Fruit fly (Drosophila melanogaster) whole organism, embryonic: ENCODE data around the gene Wdr59.

ENCODE experiments used
- Bgb ChIP-seq: fragments of 200-800 bp; sonication (Bioruptor generic); IDR thresholded peaks from 2 replicates; pipeline ENCODE4 v1.3.6; 2022; ENCODE audit warnings: missing biosample characterization, missing genetic modification characterization; ENCODE audit not compliant: partially characterized antibody
- CG11723 ChIP-seq: fragments of 200-800 bp; sonication (Bioruptor generic); optimal IDR thresholded peaks from 2 replicates; lab custom pipeline; 2017; ENCODE audit warnings: missing biosample characterization, mild to moderate bottlenecking, missing genetic modification characterization
- CG12659 ChIP-seq: fragments of 200-800 bp; sonication (Bioruptor generic); optimal IDR thresholded peaks from 3 replicates; lab custom pipeline; 2017; ENCODE audit warnings: mild to moderate bottlenecking, missing biosample characterization, missing genetic modification reagents, missing genetic modification characterization
- CG13287 ChIP-seq: fragments of 200-800 bp; sonication (Bioruptor generic); IDR thresholded peaks from 2 replicates; pipeline ENCODE4 v1.3.6; 2022; ENCODE audit warnings: missing biosample characterization, missing genetic modification characterization; ENCODE audit not compliant: partially characterized antibody
- CG15269 ChIP-seq: fragments of 200-800 bp; sonication (Bioruptor generic); optimal IDR thresholded peaks from 2 replicates; lab custom pipeline; 2018; ENCODE audit warnings: missing biosample characterization, mild to moderate bottlenecking, missing genetic modification characterization, moderate library complexity
- CG1792 ChIP-seq: fragments of 200-800 bp; sonication (Bioruptor generic); optimal IDR thresholded peaks from 2 replicates; lab custom pipeline; 2016; ENCODE audit warnings: missing biosample characterization, missing genetic modification characterization
- CG1832 ChIP-seq: fragments of 200-800 bp; sonication (Bioruptor generic); optimal IDR thresholded peaks from 2 replicates; lab custom pipeline; 2017; ENCODE audit warnings: missing biosample characterization, mild to moderate bottlenecking, missing genetic modification characterization, inconsistent platforms
- CG2116 ChIP-seq: fragments of 200-800 bp; sonication (Bioruptor generic); optimal IDR thresholded peaks from 3 replicates; lab custom pipeline; 2018; ENCODE audit warnings: missing biosample characterization, mild to moderate bottlenecking, missing genetic modification characterization
- CG3281 ChIP-seq: fragments of 200-800 bp; sonication (Bioruptor generic); optimal IDR thresholded peaks from 3 replicates; lab custom pipeline; 2017; ENCODE audit warnings: missing biosample characterization, mild to moderate bottlenecking, missing genetic modification characterization
- CG34224 ChIP-seq: fragments of 200-800 bp; sonication (Bioruptor generic); IDR thresholded peaks from 3 replicates; pipeline ENCODE4 v1.3.6; 2022; ENCODE audit warnings: missing biosample characterization, missing genetic modification characterization; ENCODE audit not compliant: partially characterized antibody
- CG4282 ChIP-seq: fragments of 200-800 bp; sonication (Bioruptor generic); optimal IDR thresholded peaks from 2 replicates; lab custom pipeline; 2016; ENCODE audit warnings: missing biosample characterization, missing genetic modification characterization
- CG4360 ChIP-seq: fragments of 200-800 bp; sonication (Bioruptor generic); IDR thresholded peaks from 2 replicates; pipeline ENCODE4 v1.3.6; 2022; ENCODE audit warnings: missing biosample characterization, missing genetic modification characterization
- CG4617 ChIP-seq: fragments of 200-800 bp; sonication (Bioruptor generic); optimal IDR thresholded peaks from 3 replicates; lab custom pipeline; 2016; ENCODE audit warnings: missing biosample characterization, missing genetic modification characterization, borderline replicate concordance
- CG8089 ChIP-seq: fragments of 200-800 bp; sonication (Bioruptor generic); optimal IDR thresholded peaks from 3 replicates; lab custom pipeline; 2016; ENCODE audit warnings: missing biosample characterization, missing genetic modification characterization
- CG8765 ChIP-seq: fragments of 200-800 bp; sonication (Bioruptor generic); IDR thresholded peaks from 2 replicates; pipeline ENCODE4 v1.3.6; 2022; ENCODE audit warnings: missing biosample characterization, missing genetic modification characterization
- CG8924 ChIP-seq: fragments of 200-800 bp; optimal IDR thresholded peaks from 3 replicates; lab custom pipeline; 2019; ENCODE audit warnings: missing biosample characterization, mild to moderate bottlenecking, missing genetic modification characterization, moderate library complexity
- CG9797 ChIP-seq: fragments of 200-800 bp; sonication (Bioruptor generic); optimal IDR thresholded peaks from 3 replicates; lab custom pipeline; 2018; ENCODE audit warnings: missing biosample characterization, mild to moderate bottlenecking, missing genetic modification characterization
- Dll ChIP-seq: fragments of 200-800 bp; sonication (Bioruptor generic); IDR thresholded peaks from 4 replicates; pipeline ENCODE4 v1.3.6; 2022; ENCODE audit warnings: missing biosample characterization, missing genetic modification characterization; ENCODE audit not compliant: partially characterized antibody
- E2f2 ChIP-seq: fragments of 200-800 bp; sonication (Bioruptor generic); IDR thresholded peaks from 2 replicates; pipeline ENCODE4 v1.3.6; 2022; ENCODE audit warnings: missing biosample characterization, missing genetic modification characterization
- Fer1 ChIP-seq: fragments of 200-800 bp; sonication (Bioruptor generic); optimal IDR thresholded peaks from 2 replicates; lab custom pipeline; 2017; ENCODE audit warnings: missing biosample characterization, mild to moderate bottlenecking, missing genetic modification characterization
- HmgD ChIP-seq: fragments of 200-800 bp; sonication (Bioruptor generic); optimal IDR thresholded peaks from 3 replicates; lab custom pipeline; 2016; ENCODE audit warnings: missing biosample characterization, missing genetic modification characterization
- MBD-R2 ChIP-seq: fragments of 200-800 bp; sonication (Bioruptor generic); IDR thresholded peaks from 2 replicates; pipeline ENCODE4 v1.3.6; 2022; ENCODE audit warnings: missing biosample characterization, missing genetic modification characterization
- MESR4 ChIP-seq: fragments of 200-800 bp; sonication (Bioruptor generic); optimal IDR thresholded peaks from 2 replicates; lab custom pipeline; 2018; ENCODE audit warnings: missing biosample characterization, mild to moderate bottlenecking, missing genetic modification characterization, moderate library complexity
- Mes4 ChIP-seq: fragments of 200-800 bp; sonication (Bioruptor generic); optimal IDR thresholded peaks from 2 replicates; lab custom pipeline; 2016; ENCODE audit warnings: missing biosample characterization, missing genetic modification characterization
- Sry-δ ChIP-seq: fragments of 200-800 bp; sonication (Bioruptor generic); optimal IDR thresholded peaks from 2 replicates; lab custom pipeline; 2016; ENCODE audit warnings: missing biosample characterization, missing genetic modification characterization
- Stat92E ChIP-seq, 3 experiments: fragments of >200 bp in 2 of 3; fragments of 200-800 bp in 1 of 3; sonication (Bioruptor generic) in 1 of 3; optimal IDR thresholded peaks; 2 replicates each; lab custom pipeline; 2017 to 2019; ENCODE audit warnings: missing biosample characterization in 3 of 3, missing genetic modification characterization in 3 of 3, mild to moderate bottlenecking in 1 of 3, moderate library complexity in 1 of 3
- Xrp1 ChIP-seq: fragments of 200-800 bp; sonication (Bioruptor generic); IDR thresholded peaks from 2 replicates; pipeline ENCODE4 v1.3.6; 2022; ENCODE audit warnings: missing biosample characterization, missing genetic modification characterization
- YL-1 ChIP-seq: fragments of 200-800 bp; sonication (Bioruptor generic); optimal IDR thresholded peaks from 3 replicates; lab custom pipeline; 2017; ENCODE audit warnings: missing biosample characterization, mild to moderate bottlenecking, missing genetic modification characterization
- bab2 ChIP-seq: fragments of 200-800 bp; sonication (Bioruptor generic); optimal IDR thresholded peaks from 2 replicates; lab custom pipeline; 2016; ENCODE audit warnings: missing biosample characterization, missing genetic modification characterization
- bowl ChIP-seq: fragments of 200-800 bp; sonication (Bioruptor generic); IDR thresholded peaks from 2 replicates; pipeline ENCODE4 v1.3.6; 2022; ENCODE audit warnings: missing biosample characterization, missing genetic modification characterization
- croc ChIP-seq: fragments of 200-800 bp; sonication (Bioruptor generic); conservative IDR thresholded peaks from 3 replicates; pipeline ENCODE4 v1.3.6; 2022; ENCODE audit warnings: missing biosample characterization, missing genetic modification characterization
- crp ChIP-seq, 2 experiments: fragments of 200-800 bp; sonication (Bioruptor generic); optimal IDR thresholded peaks; 2 replicates in 1 of 2; 3 replicates in 1 of 2; lab custom pipeline; 2017; ENCODE audit warnings: missing biosample characterization in 2 of 2, missing genetic modification characterization in 2 of 2, mild to moderate bottlenecking in 1 of 2, moderate library complexity in 1 of 2
- disco-r ChIP-seq: fragments of 200-800 bp; sonication (Bioruptor generic); optimal IDR thresholded peaks from 2 replicates; lab custom pipeline; 2016; ENCODE audit warnings: missing biosample characterization, missing genetic modification characterization
- dpn ChIP-seq, 2 experiments: fragments of 200-800 bp; sonication (Bioruptor generic); optimal IDR thresholded peaks; 3 replicates each; lab custom pipeline; 2016; ENCODE audit warnings: missing biosample characterization in 2 of 2, missing genetic modification characterization in 2 of 2
- gfzf ChIP-seq: fragments of 200-800 bp; sonication (Bioruptor generic); optimal IDR thresholded peaks from 2 replicates; lab custom pipeline; 2016; ENCODE audit warnings: missing biosample characterization, mild to moderate bottlenecking, missing genetic modification characterization, moderate library complexity
- ham ChIP-seq: fragments of 200-800 bp; sonication (Bioruptor generic); IDR thresholded peaks from 2 replicates; pipeline ENCODE4 v1.3.6; 2022; ENCODE audit warnings: missing biosample characterization, missing genetic modification characterization
- hbn ChIP-seq: fragments of 200-800 bp; sonication (Bioruptor generic); IDR thresholded peaks from 2 replicates; pipeline ENCODE4 v1.3.6; 2022; ENCODE audit warnings: missing biosample characterization, missing genetic modification characterization; ENCODE audit not compliant: partially characterized antibody
- inv ChIP-seq: fragments of 200-800 bp; sonication (Bioruptor generic); IDR thresholded peaks from 2 replicates; pipeline ENCODE4 v1.3.6; 2022; ENCODE audit warnings: missing biosample characterization, missing genetic modification characterization; ENCODE audit not compliant: partially characterized antibody
- luna ChIP-seq: fragments of 200-800 bp; sonication (Bioruptor generic); optimal IDR thresholded peaks from 2 replicates; lab custom pipeline; 2016; ENCODE audit warnings: missing biosample characterization, missing genetic modification characterization
- pb ChIP-seq: fragments of 200-800 bp; sonication (Bioruptor generic); optimal IDR thresholded peaks from 3 replicates; lab custom pipeline; 2016; ENCODE audit warnings: missing biosample characterization, missing genetic modification characterization
- pita ChIP-seq: fragments of 200-800 bp; sonication (Bioruptor generic); optimal IDR thresholded peaks from 2 replicates; lab custom pipeline; 2017; ENCODE audit warnings: missing biosample characterization, mild to moderate bottlenecking, missing genetic modification characterization
- ro ChIP-seq: fragments of 200-800 bp; sonication (Bioruptor generic); IDR thresholded peaks from 2 replicates; pipeline ENCODE4 v1.3.6; 2022; ENCODE audit warnings: missing biosample characterization, missing genetic modification characterization
- so ChIP-seq: fragments of 200-800 bp; sonication (Bioruptor generic); IDR thresholded peaks from 3 replicates; pipeline ENCODE4 v1.3.6; 2022; ENCODE audit warnings: missing biosample characterization, missing genetic modification characterization
- stwl ChIP-seq: fragments of 200-800 bp; sonication (Bioruptor generic); optimal IDR thresholded peaks from 3 replicates; lab custom pipeline; 2018; ENCODE audit warnings: missing biosample characterization, mild to moderate bottlenecking, missing genetic modification characterization, moderate library complexity
- tap ChIP-seq: fragments of 200-800 bp; optimal IDR thresholded peaks from 3 replicates; lab custom pipeline; 2019; ENCODE audit warnings: missing biosample characterization, mild to moderate bottlenecking, missing genetic modification characterization, moderate library complexity
- toy ChIP-seq: fragments of 200-800 bp; sonication (Bioruptor generic); IDR thresholded peaks from 2 replicates; pipeline ENCODE4 v1.3.6; 2022; ENCODE audit warnings: missing biosample characterization, missing genetic modification characterization
- ttk ChIP-seq: fragments of 200-800 bp; sonication (Bioruptor generic); IDR thresholded peaks from 2 replicates; pipeline ENCODE4 v2.1.2; 2022; ENCODE audit warnings: missing biosample characterization, missing genetic modification characterization
- unc-4 ChIP-seq: fragments of 200-800 bp; sonication (Bioruptor generic); IDR thresholded peaks from 2 replicates; pipeline ENCODE4 v1.3.6; 2022; ENCODE audit warnings: missing biosample characterization, missing genetic modification characterization; ENCODE audit not compliant: partially characterized antibody
- vnd ChIP-seq: fragments of 200-800 bp; sonication (Bioruptor generic); IDR thresholded peaks from 3 replicates; pipeline ENCODE4 v1.3.6; 2022; ENCODE audit warnings: missing biosample characterization, missing genetic modification characterization; ENCODE audit not compliant: partially characterized antibody
- yki ChIP-seq: fragments of >200 bp; optimal IDR thresholded peaks from 3 replicates; lab custom pipeline; 2018

Wdr59 gene

dm6 chr2L:11119966-11120517 lies 28.8 kb downstream of the Wdr59 start, which contains the start of gene CG6230 (continued):
- no peak for TF ChIP-seq CG11723 (GFP tag; lab: Kevin White, UChicago)
- no peak for TF ChIP-seq CG8765 (GFP tag; lab: Robert Waterston, UW)
- peak; percentile 71; the same call in 2 of the 4 replicates for TF ChIP-seq Dll (GFP tag; lab: Robert Waterston, UW)
- TF ChIP-seq Sry-δ, result peak; percentile 61
- no peak for TF ChIP-seq CG12659 (GFP tag; lab: Kevin White, UChicago)
- peak; percentile 18 for TF ChIP-seq gfzf (GFP tag; lab: Kevin White, UChicago)
- no peak for TF ChIP-seq CG1792
- no peak for TF ChIP-seq so (GFP tag; lab: Robert Waterston, UW)
- peak; percentile 90 for TF ChIP-seq E2f2 (GFP tag; lab: Robert Waterston, UW)
- TF ChIP-seq luna, result no peak
- 0 out of 2 replicates have a peak, but pooled peaks have one; percentile 34 for TF ChIP-seq inv (GFP tag; lab: Robert Waterston, UW)
- peak; percentile 88 for TF ChIP-seq MBD-R2
- no peak for TF ChIP-seq dpn (GFP tag; optimal IDR thresholded peaks at IDR 0.05; lab: Kevin White, UChicago)
- no peak for TF ChIP-seq ham (GFP tag; lab: Robert Waterston, UW)
- TF ChIP-seq ttk, result no peak
- no peak for TF ChIP-seq bab2 (GFP tag; lab: Kevin White, UChicago)
- no peak for TF ChIP-seq croc
- TF ChIP-seq HmgD (GFP tag; lab: Kevin White, UChicago), result no peak
- TF ChIP-seq stwl, result peak; percentile 40
- no peak for TF ChIP-seq pita
- peak; percentile 66 for TF ChIP-seq YL-1 (GFP tag; lab: Kevin White, UChicago)
- TF ChIP-seq CG8924 (tag; lab: Kevin White, UChicago), result no peak
- no peak for TF ChIP-seq toy (GFP tag; lab: Robert Waterston, UW)
- no peak for TF ChIP-seq CG4360
- no peak for TF ChIP-seq Stat92E (GFP tag; optimal IDR thresholded peaks at IDR 0.05; lab: Kevin White, UChicago)
- no peak for TF ChIP-seq Mes4
- peak; percentile 73 for TF ChIP-seq CG34224 (GFP tag; lab: Robert Waterston, UW)
- TF ChIP-seq hbn (GFP tag; lab: Robert Waterston, UW), result peak; percentile 55; the same call in 1 of the 2 replicates
- no peak for TF ChIP-seq CG8089 (GFP tag; lab: Kevin White, UChicago)
- TF ChIP-seq vnd (GFP tag; lab: Robert Waterston, UW), result no peak
- TF ChIP-seq Bgb (GFP tag; lab: Robert Waterston, UW), result peak; percentile 71
- no peak for TF ChIP-seq Xrp1 (GFP tag; lab: Robert Waterston, UW)
- TF ChIP-seq CG9797 (GFP tag; lab: Kevin White, UChicago), result peak; percentile 18
- TF ChIP-seq pb (GFP tag; lab: Kevin White, UChicago), result no peak
- TF ChIP-seq Fer1 (GFP tag; lab: Kevin White, UChicago), result no peak
- no peak for TF ChIP-seq ro (GFP tag; lab: Robert Waterston, UW)
- TF ChIP-seq CG4282 (GFP tag; lab: Kevin White, UChicago), result no peak
- TF ChIP-seq CG13287 (GFP tag; lab: Robert Waterston, UW), result peak; percentile 77
- TF ChIP-seq crp (GFP tag; optimal IDR thresholded peaks at IDR 0.05; lab: Kevin White, UChicago), result peak; percentile 31 to 91
- TF ChIP-seq CG2116 (GFP tag; lab: Kevin White, UChicago), result peak; percentile 86
- TF ChIP-seq MESR4 (GFP tag; lab: Kevin White, UChicago), result peak; percentile 52
- no peak for TF ChIP-seq yki (lab: Kevin White, UChicago)
- no peak for TF ChIP-seq bowl (GFP tag; lab: Robert Waterston, UW)
- TF ChIP-seq CG1832 (GFP tag; lab: Kevin White, UChicago), result no peak
- no peak for TF ChIP-seq tap (tag; lab: Kevin White, UChicago)
- TF ChIP-seq unc-4 (GFP tag; lab: Robert Waterston, UW), result peak; percentile 68
- TF ChIP-seq CG15269, result no peak
- peak; percentile 59 for TF ChIP-seq CG4617
- TF ChIP-seq disco-r (GFP tag; lab: Kevin White, UChicago), result no peak
- no peak for TF ChIP-seq CG3281 (GFP tag; lab: Kevin White, UChicago)
